Worm (Caenorhabditis elegans) whole organism, L3 larva: Measurements from ENCODE around the gene dyf-2.

ENCODE experiments used
- elt-1 ChIP-seq: fragments of 150-350 bp; optimal IDR thresholded peaks from 2 replicates; lab custom pipeline; 2014; ENCODE audit warnings: missing biosample characterization, missing genetic modification characterization
- fkh-10 ChIP-seq: sonication (generic microtip); optimal IDR thresholded peaks from 2 replicates; lab custom pipeline; 2017; ENCODE audit warnings: missing biosample characterization, missing genetic modification reagents, missing genetic modification characterization
- jun-1 ChIP-seq: fragments of 150-350 bp; optimal IDR thresholded peaks from 2 replicates; lab custom pipeline; 2014; ENCODE audit warnings: missing biosample characterization, missing genetic modification reagents, missing genetic modification characterization
- lin-15B ChIP-seq: fragments of 150-350 bp; optimal IDR thresholded peaks from 2 replicates; lab custom pipeline; 2014; ENCODE audit warnings: missing biosample characterization, missing genetic modification characterization
- lin-39 ChIP-seq: fragments of 150-350 bp; optimal IDR thresholded peaks from 2 replicates; lab custom pipeline; 2018; ENCODE audit warnings: missing biosample characterization, missing genetic modification reagents, missing genetic modification characterization
- mdl-1 ChIP-seq: fragments of 150-350 bp; optimal IDR thresholded peaks from 2 replicates; lab custom pipeline; 2014; ENCODE audit warnings: missing biosample characterization, missing genetic modification characterization
- nfya-1 ChIP-seq: sonication (generic microtip); optimal IDR thresholded peaks from 2 replicates; lab custom pipeline; 2017; ENCODE audit warnings: missing genetic modification characterization, mild to moderate bottlenecking, missing compliant biosample characterization, antibody characterized with exemption, moderate library complexity; ENCODE audit not compliant: insufficient read depth
- nhr-11 ChIP-seq: fragments of 150-350 bp; optimal IDR thresholded peaks from 2 replicates; lab custom pipeline; 2014; ENCODE audit warnings: missing biosample characterization, missing genetic modification characterization
- nhr-23 ChIP-seq: fragments of 150-350 bp; optimal IDR thresholded peaks from 2 replicates; lab custom pipeline; 2014; ENCODE audit warnings: missing biosample characterization, missing genetic modification reagents, missing genetic modification characterization
- nhr-237 ChIP-seq: fragments of 150-350 bp; optimal IDR thresholded peaks from 2 replicates; lab custom pipeline; 2014; ENCODE audit warnings: missing biosample characterization, missing genetic modification characterization
- nhr-28 ChIP-seq: fragments of 150-350 bp; optimal IDR thresholded peaks from 2 replicates; lab custom pipeline; 2014; ENCODE audit warnings: missing biosample characterization, missing genetic modification characterization
- nhr-77 ChIP-seq: fragments of 150-350 bp; optimal IDR thresholded peaks from 2 replicates; lab custom pipeline; 2014; ENCODE audit warnings: missing biosample characterization, missing genetic modification characterization
- pha-4 ChIP-seq: fragments of 150-350 bp; optimal IDR thresholded peaks from 2 replicates; lab custom pipeline; 2014; ENCODE audit warnings: missing biosample characterization, missing genetic modification reagents, missing genetic modification characterization

ce11 chrIII:13651414-13651813 is 34.8 kb downstream of the dyf-2 start:
- no peak for TF ChIP-seq mdl-1 (tag; lab: Kevin White, UChicago)
- no peak for TF ChIP-seq jun-1 (tag; lab: Kevin White, UChicago)
- no peak for TF ChIP-seq lin-15B
- TF ChIP-seq nhr-237 (tag; lab: Kevin White, UChicago), result no peak
- no peak for TF ChIP-seq lin-39 (tag; lab: Kevin White, UChicago)
- TF ChIP-seq elt-1, result no peak
- no peak for TF ChIP-seq nfya-1 (tag; lab: Kevin White, UChicago)
- TF ChIP-seq nhr-77 (tag; lab: Kevin White, UChicago), result no peak
- no peak for TF ChIP-seq nhr-23 (tag; lab: Kevin White, UChicago)
- TF ChIP-seq nhr-28 (tag; lab: Kevin White, UChicago), result no peak
- no peak for TF ChIP-seq nhr-11 (tag; lab: Kevin White, UChicago)
- TF ChIP-seq fkh-10 (GFP tag; lab: Kevin White, UChicago), result no peak
- no peak for TF ChIP-seq pha-4 (tag; lab: Kevin White, UChicago)
